Worm (Caenorhabditis elegans): Measurements from ENCODE around the gene sams-4.

Gene sams-4

DNA sequence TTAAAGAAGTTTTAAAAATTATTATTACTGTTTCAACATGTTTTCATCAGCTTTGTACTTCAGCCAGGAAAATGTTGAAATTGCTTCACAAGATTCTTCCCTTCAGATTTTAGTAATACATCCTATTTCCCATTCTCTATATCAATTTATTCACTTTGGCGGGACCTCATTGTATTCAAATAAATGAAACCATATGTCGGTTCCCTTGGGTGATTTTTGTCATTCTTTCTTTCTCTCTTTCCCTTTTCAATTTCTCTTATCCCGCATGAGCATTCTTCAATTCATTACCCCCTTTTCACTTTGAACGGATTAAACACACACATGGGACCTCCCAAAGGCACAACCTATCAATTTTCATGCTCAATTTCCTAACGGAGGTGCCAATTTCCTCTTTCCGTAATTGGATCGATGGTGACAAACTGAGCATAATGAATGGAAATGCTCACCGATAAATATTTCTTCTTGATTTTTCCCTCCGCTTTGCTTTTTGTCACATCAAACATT lies 42.6 kb downstream of the sams-4 start:
- TF ChIP-seq blmp-1 (tag; optimal IDR thresholded peaks at IDR 0.05; ENCODE audit: insufficient read depth) (no peak), dmd-4 (tag; optimal IDR thresholded peaks at IDR 0.05) (no peak), mab-5 (tag; optimal IDR thresholded peaks at IDR 0.05) (peak; percentile 25)

DNA sequence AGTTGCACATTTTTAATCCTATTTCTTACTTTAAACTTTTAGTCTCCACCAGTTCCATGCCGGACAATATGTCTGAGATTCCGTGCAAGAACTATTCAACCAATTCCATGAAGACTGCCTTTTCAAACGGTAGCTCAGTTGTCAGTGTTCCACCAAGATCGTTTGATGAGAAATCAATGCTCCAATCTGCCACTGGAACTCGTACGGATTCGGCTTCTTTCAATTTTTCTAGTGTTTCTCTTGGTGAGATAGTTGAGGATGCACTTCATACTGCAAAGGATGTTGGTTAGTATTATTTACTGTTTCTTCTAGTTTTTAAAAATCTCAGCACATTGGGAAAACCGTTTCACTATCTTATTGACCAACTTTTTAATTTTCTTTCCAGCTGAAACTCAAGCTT lies 46.6 kb downstream of the sams-4 start:
- TF ChIP-seq nhr-10 (tag; optimal IDR thresholded peaks at IDR 0.05): no peak
- TF ChIP-seq snpc-4 (tag; optimal IDR thresholded peaks at IDR 0.05): no peak
- no peak for TF ChIP-seq crh-2 (tag; optimal IDR thresholded peaks at IDR 0.05)
- TF ChIP-seq nhr-11 (tag; optimal IDR thresholded peaks at IDR 0.05): no peak
- TF ChIP-seq nhr-6 (tag; optimal IDR thresholded peaks at IDR 0.05): no peak
- TF ChIP-seq nhr-237 (tag; optimal IDR thresholded peaks at IDR 0.05): no peak
- TF ChIP-seq R02D3.7 (tag; optimal IDR thresholded peaks at IDR 0.05): no peak
- no peak for TF ChIP-seq blmp-1 (tag; optimal IDR thresholded peaks at IDR 0.05; ENCODE audit: insufficient read depth)
- TF ChIP-seq ZK546.5 (tag; optimal IDR thresholded peaks at IDR 0.05): no peak
- no peak for TF ChIP-seq lin-13 (GFP tag; optimal IDR thresholded peaks at IDR 0.05)
- no peak for TF ChIP-seq nhr-77 (tag; optimal IDR thresholded peaks at IDR 0.05)
- no peak for TF ChIP-seq fos-1 (tag; optimal IDR thresholded peaks at IDR 0.05)
- no peak for TF ChIP-seq F13H6.1 (tag; optimal IDR thresholded peaks at IDR 0.05)
- no peak for TF ChIP-seq mbf-1 (tag; optimal IDR thresholded peaks at IDR 0.05)
- TF ChIP-seq egl-27 (tag; optimal IDR thresholded peaks at IDR 0.05): no peak
- TF ChIP-seq unc-62 (GFP tag; optimal IDR thresholded peaks at IDR 0.05): no peak
- no peak for TF ChIP-seq Y55F3AM.14 (GFP tag; optimal IDR thresholded peaks at IDR 0.05)

DNA sequence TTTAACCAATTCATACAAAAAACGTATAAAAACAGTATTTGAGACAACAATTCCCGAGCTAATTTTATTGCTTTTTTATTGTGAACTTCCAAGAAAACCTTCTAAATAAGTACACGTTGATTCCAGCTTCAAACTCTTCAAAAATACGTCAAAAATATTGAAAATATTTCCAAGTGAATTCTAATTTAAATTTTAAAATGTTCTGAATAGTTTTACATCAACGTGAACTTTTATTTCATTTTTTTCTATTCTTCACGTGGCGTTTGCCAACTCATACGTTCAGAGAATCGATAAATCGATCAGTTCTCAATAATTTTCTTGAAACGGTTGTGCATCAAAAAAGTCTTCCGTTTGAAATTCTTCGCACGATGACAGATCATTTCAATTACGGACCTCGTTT lies 49.0 kb downstream of the sams-4 start, which contains the start of gene C31H1.1:
Gene C31H1.1, plus strand, starts transcription at position 301 of the 400 bp plus-strand sequence.
- TF ChIP-seq nhr-6 (tag; optimal IDR thresholded peaks at IDR 0.05) (no peak), nhr-12 (tag; optimal IDR thresholded peaks at IDR 0.05) (no peak), egl-27 (tag; optimal IDR thresholded peaks at IDR 0.05) (no peak), nhr-21 (tag; optimal IDR thresholded peaks at IDR 0.05) (no peak), zag-1 (tag; optimal IDR thresholded peaks at IDR 0.05) (no peak), ceh-82 (tag; optimal IDR thresholded peaks at IDR 0.05) (no peak), unc-55 (GFP tag; optimal IDR thresholded peaks at IDR 0.05) (no peak), unc-39 (tag; optimal IDR thresholded peaks at IDR 0.05) (no peak), nhr-129 (tag; optimal IDR thresholded peaks at IDR 0.05) (no peak), dmd-4 (tag; optimal IDR thresholded peaks at IDR 0.05) (no peak), gmeb-1 (tag; optimal IDR thresholded peaks at IDR 0.05) (no peak), ztf-11 (tag; optimal IDR thresholded peaks at IDR 0.05) (no peak), lin-39 (tag; optimal IDR thresholded peaks at IDR 0.05) (no peak), ZK546.5 (tag; optimal IDR thresholded peaks at IDR 0.05) (no peak)

DNA sequence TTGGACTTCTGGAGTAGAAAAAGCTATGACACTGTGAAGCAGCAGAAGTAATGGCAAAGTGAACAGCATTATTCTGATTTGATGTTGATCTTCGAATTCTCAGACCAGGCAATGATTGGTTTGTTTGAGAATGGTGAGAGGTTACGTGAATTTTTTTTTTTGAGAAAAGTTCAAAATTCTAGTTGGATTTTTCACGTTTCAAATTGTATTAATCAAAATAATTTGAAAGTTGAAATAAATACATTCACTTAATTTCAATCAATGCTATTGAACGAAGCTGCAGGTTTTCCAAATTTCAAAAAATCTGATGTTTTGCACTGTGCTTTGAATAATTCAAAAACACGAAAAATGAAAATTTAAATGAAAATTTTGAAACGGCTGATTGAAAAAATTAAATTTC lies 49.5 kb downstream of the sams-4 start, which contains the start of gene C31H1.5:
Gene C31H1.5, minus strand, starts transcription at position 101 of the 400 bp plus-strand sequence.
- TF ChIP-seq ztf-1 (GFP tag; conservative IDR thresholded peaks at IDR 0.05) (no peak), mab-5 (tag; optimal IDR thresholded peaks at IDR 0.05) (no peak), C34F6.9 (tag; optimal IDR thresholded peaks at IDR 0.05) (no peak), nhr-11 (tag; optimal IDR thresholded peaks at IDR 0.05) (no peak), lin-11 (tag; optimal IDR thresholded peaks at IDR 0.05) (no peak), mdl-1 (tag; optimal IDR thresholded peaks at IDR 0.05) (no peak), F13H6.1 (tag; optimal IDR thresholded peaks at IDR 0.05) (no peak), ceh-16 (tag; optimal IDR thresholded peaks at IDR 0.05) (no peak), unc-55 (GFP tag; optimal IDR thresholded peaks at IDR 0.05) (no peak), mbf-1 (tag; optimal IDR thresholded peaks at IDR 0.05) (no peak), snpc-4 (tag; optimal IDR thresholded peaks at IDR 0.05) (no peak), crh-2 (tag; optimal IDR thresholded peaks at IDR 0.05) (no peak), nhr-12 (tag; optimal IDR thresholded peaks at IDR 0.05) (no peak), unc-39 (tag; optimal IDR thresholded peaks at IDR 0.05) (no peak), peb-1 (tag; optimal IDR thresholded peaks at IDR 0.05) (no peak), ztf-11 (tag; optimal IDR thresholded peaks at IDR 0.05) (no peak), R02D3.7 (tag; optimal IDR thresholded peaks at IDR 0.05) (no peak), nhr-77 (tag; optimal IDR thresholded peaks at IDR 0.05) (no peak), ztf-4 (tag; optimal IDR thresholded peaks at IDR 0.05) (no peak)

DNA sequence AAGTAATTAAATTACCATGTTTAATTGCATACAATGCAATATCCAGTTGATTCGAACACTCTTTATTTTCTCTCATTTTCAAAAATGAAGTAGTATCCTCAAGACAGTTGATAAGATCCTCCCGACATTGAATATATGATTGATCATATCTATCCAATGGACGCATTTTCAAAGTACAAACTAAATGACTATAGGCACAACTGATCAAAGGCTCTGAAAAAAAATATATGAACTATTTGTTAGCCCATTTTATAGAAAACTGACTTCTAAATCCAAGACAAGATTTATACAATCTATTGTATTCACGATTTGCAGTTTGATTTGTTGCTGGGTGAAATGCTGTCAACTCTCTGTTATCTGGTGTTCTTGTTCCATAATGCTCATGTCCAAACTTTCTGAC lies 50.7 kb downstream of the sams-4 start:
- no peak for TF ChIP-seq unc-62 (GFP tag; optimal IDR thresholded peaks at IDR 0.05)
- TF ChIP-seq nhr-237 (tag; optimal IDR thresholded peaks at IDR 0.05): no peak
- TF ChIP-seq ztf-11 (tag; optimal IDR thresholded peaks at IDR 0.05): no peak
- TF ChIP-seq ZK546.5 (tag; optimal IDR thresholded peaks at IDR 0.05): no peak
- no peak for TF ChIP-seq mdl-1 (tag; optimal IDR thresholded peaks at IDR 0.05)
- TF ChIP-seq ztf-1 (GFP tag; conservative IDR thresholded peaks at IDR 0.05): no peak
- no peak for TF ChIP-seq nhr-21 (tag; optimal IDR thresholded peaks at IDR 0.05)
- no peak for TF ChIP-seq nhr-77 (tag; optimal IDR thresholded peaks at IDR 0.05)
- TF ChIP-seq sma-9 (GFP tag; optimal IDR thresholded peaks at IDR 0.05): no peak
- TF ChIP-seq sma-9 (tag; optimal IDR thresholded peaks at IDR 0.05): no peak
- no peak for TF ChIP-seq crh-2 (tag; optimal IDR thresholded peaks at IDR 0.05)
- TF ChIP-seq fos-1 (tag; optimal IDR thresholded peaks at IDR 0.05): no peak
- TF ChIP-seq ceh-82 (tag; optimal IDR thresholded peaks at IDR 0.05): no peak
- TF ChIP-seq elt-1 (tag; optimal IDR thresholded peaks at IDR 0.05): no peak
- TF ChIP-seq elt-3 (tag; optimal IDR thresholded peaks at IDR 0.05): no peak
- TF ChIP-seq nhr-25 (tag; optimal IDR thresholded peaks at IDR 0.05): no peak
- TF ChIP-seq alr-1 (tag; optimal IDR thresholded peaks at IDR 0.05): no peak
- no peak for TF ChIP-seq peb-1 (tag; optimal IDR thresholded peaks at IDR 0.05)
- no peak for TF ChIP-seq C34F6.9 (tag; optimal IDR thresholded peaks at IDR 0.05)
